Fruit fly (Drosophila melanogaster): Measurements from ENCODE around the gene CG15362.

- no peak for TF ChIP-seq EcR (GFP tag; optimal IDR thresholded peaks at IDR 0.05)
- no peak for TF ChIP-seq CG8478 (optimal IDR thresholded peaks at IDR 0.05)
These were observed 26.4 kb upstream of the CG15362 start for dm6 chr2L:1954541-1954940.
